Worm (Caenorhabditis elegans): ENCODE results near the gene srd-42.

srd-42 gene

ce11 chrX:13274102-13274501 lies 29.2 kb downstream of the srd-42 start, which contains the start of gene cyp-14A3:
Gene cyp-14A3 (minus strand): TSS chrX:13274202.
- TF ChIP-seq skn-1 (tag; optimal IDR thresholded peaks at IDR 0.05), result no peak
- TF ChIP-seq sem-4 (tag; optimal IDR thresholded peaks at IDR 0.05), result no peak
- no peak for TF ChIP-seq ZK546.5 (tag; optimal IDR thresholded peaks at IDR 0.05)
- no peak for TF ChIP-seq nhr-237 (tag; optimal IDR thresholded peaks at IDR 0.05)
- TF ChIP-seq unc-62 (GFP tag; optimal IDR thresholded peaks at IDR 0.05), result no peak
- TF ChIP-seq sma-9 (GFP tag; optimal IDR thresholded peaks at IDR 0.05), result no peak
- no peak for TF ChIP-seq sma-9 (tag; optimal IDR thresholded peaks at IDR 0.05)
- TF ChIP-seq gmeb-1 (tag; optimal IDR thresholded peaks at IDR 0.05), result no peak
- no peak for TF ChIP-seq unc-39 (tag; optimal IDR thresholded peaks at IDR 0.05)
- TF ChIP-seq zag-1 (tag; optimal IDR thresholded peaks at IDR 0.05), result no peak
- no peak for TF ChIP-seq R02D3.7 (tag; optimal IDR thresholded peaks at IDR 0.05)
- TF ChIP-seq snpc-4 (tag; optimal IDR thresholded peaks at IDR 0.05), result no peak
- TF ChIP-seq ztf-4 (tag; optimal IDR thresholded peaks at IDR 0.05), result no peak
- TF ChIP-seq ztf-11 (tag; optimal IDR thresholded peaks at IDR 0.05), result no peak
- no peak for TF ChIP-seq fos-1 (tag; optimal IDR thresholded peaks at IDR 0.05)
- no peak for TF ChIP-seq mdl-1 (tag; optimal IDR thresholded peaks at IDR 0.05)
- TF ChIP-seq lin-11 (tag; optimal IDR thresholded peaks at IDR 0.05), result no peak
- TF ChIP-seq blmp-1 (tag; optimal IDR thresholded peaks at IDR 0.05; ENCODE audit: insufficient read depth), result no peak
- TF ChIP-seq dmd-4 (tag; optimal IDR thresholded peaks at IDR 0.05), result no peak
- no peak for TF ChIP-seq mbf-1 (tag; optimal IDR thresholded peaks at IDR 0.05)
- no peak for TF ChIP-seq aly-2 (tag; optimal IDR thresholded peaks at IDR 0.05)

ce11 chrX:13269586-13269985 lies 33.7 kb downstream of the srd-42 start, which contains the start of gene cyp-14A2:
Gene cyp-14A2 (minus strand): TSS chrX:13269686.
- no peak for TF ChIP-seq lin-13 (GFP tag; optimal IDR thresholded peaks at IDR 0.05)
- no peak for TF ChIP-seq blmp-1 (tag; optimal IDR thresholded peaks at IDR 0.05; ENCODE audit: insufficient read depth)

ce11 chrX:13267230-13267629 lies 36.0 kb downstream of the srd-42 start, which contains the start of gene cyp-14A1:
Gene cyp-14A1 (minus strand): TSS chrX:13267355.
- TF ChIP-seq ZK546.5 (tag; optimal IDR thresholded peaks at IDR 0.05) (no peak), nhr-21 (tag; optimal IDR thresholded peaks at IDR 0.05) (no peak), dmd-4 (tag; optimal IDR thresholded peaks at IDR 0.05) (no peak), fos-1 (tag; optimal IDR thresholded peaks at IDR 0.05) (no peak), nhr-23 (tag; optimal IDR thresholded peaks at IDR 0.05) (no peak), snpc-4 (tag; optimal IDR thresholded peaks at IDR 0.05) (no peak), mdl-1 (tag; optimal IDR thresholded peaks at IDR 0.05) (no peak), nhr-129 (tag; optimal IDR thresholded peaks at IDR 0.05) (peak; percentile 74)

- TF ChIP-seq lin-39 (tag; optimal IDR thresholded peaks at IDR 0.05) (no peak), mdl-1 (tag; optimal IDR thresholded peaks at IDR 0.05) (no peak), ZK546.5 (tag; optimal IDR thresholded peaks at IDR 0.05) (no peak), snpc-4 (tag; optimal IDR thresholded peaks at IDR 0.05) (no peak), mbf-1 (tag; optimal IDR thresholded peaks at IDR 0.05) (no peak), elt-1 (tag; optimal IDR thresholded peaks at IDR 0.05) (no peak), lin-13 (GFP tag; optimal IDR thresholded peaks at IDR 0.05) (no peak), mab-5 (tag; optimal IDR thresholded peaks at IDR 0.05) (no peak), unc-62 (GFP tag; optimal IDR thresholded peaks at IDR 0.05) (no peak), nhr-237 (tag; optimal IDR thresholded peaks at IDR 0.05) (no peak), skn-1 (tag; optimal IDR thresholded peaks at IDR 0.05) (no peak), C34F6.9 (tag; optimal IDR thresholded peaks at IDR 0.05) (peak; percentile 36), blmp-1 (tag; optimal IDR thresholded peaks at IDR 0.05; ENCODE audit: insufficient read depth) (no peak), sma-3 (GFP tag; optimal IDR thresholded peaks at IDR 0.05) (peak; percentile 30), F13H6.1 (tag; optimal IDR thresholded peaks at IDR 0.05) (peak; percentile 65), dmd-4 (tag; optimal IDR thresholded peaks at IDR 0.05) (no peak), nhr-23 (tag; optimal IDR thresholded peaks at IDR 0.05) (no peak), ztf-4 (tag; optimal IDR thresholded peaks at IDR 0.05) (peak; percentile 35), nhr-11 (tag; optimal IDR thresholded peaks at IDR 0.05) (no peak), nhr-6 (tag; optimal IDR thresholded peaks at IDR 0.05) (no peak), ztf-11 (tag; optimal IDR thresholded peaks at IDR 0.05) (no peak), sma-9 (GFP tag; optimal IDR thresholded peaks at IDR 0.05) (peak; percentile 68), sma-9 (tag; optimal IDR thresholded peaks at IDR 0.05) (no peak), elt-3 (tag; optimal IDR thresholded peaks at IDR 0.05) (no peak), ceh-82 (tag; optimal IDR thresholded peaks at IDR 0.05) (no peak), peb-1 (tag; optimal IDR thresholded peaks at IDR 0.05) (no peak), ceh-16 (tag; optimal IDR thresholded peaks at IDR 0.05) (peak; percentile 31), nhr-21 (tag; optimal IDR thresholded peaks at IDR 0.05) (peak; percentile 42), lin-11 (tag; optimal IDR thresholded peaks at IDR 0.05) (peak; percentile 28), nhr-77 (tag; optimal IDR thresholded peaks at IDR 0.05) (no peak), nhr-25 (tag; optimal IDR thresholded peaks at IDR 0.05) (no peak), Y55F3AM.14 (GFP tag; optimal IDR thresholded peaks at IDR 0.05) (peak; percentile 23), ztf-1 (GFP tag; conservative IDR thresholded peaks at IDR 0.05) (no peak), crh-2 (tag; optimal IDR thresholded peaks at IDR 0.05) (peak; percentile 36), zag-1 (tag; optimal IDR thresholded peaks at IDR 0.05) (peak; percentile 45), fos-1 (tag; optimal IDR thresholded peaks at IDR 0.05) (peak; percentile 19), nhr-12 (tag; optimal IDR thresholded peaks at IDR 0.05) (no peak), sem-4 (tag; optimal IDR thresholded peaks at IDR 0.05) (peak; percentile 16), aly-2 (tag; optimal IDR thresholded peaks at IDR 0.05) (no peak), gmeb-1 (tag; optimal IDR thresholded peaks at IDR 0.05) (peak; percentile 19), ama-1 (optimal IDR thresholded peaks at IDR 0.05) (no peak), nhr-129 (tag; optimal IDR thresholded peaks at IDR 0.05) (peak; percentile 83)
These were observed 38.7 kb downstream of the srd-42 start for ce11 chrX:13264550-13264949.

Measured in whole organism, L2 larva.